Worm (Caenorhabditis elegans) whole organism, L1 larva: Measurements from ENCODE around the gene tpp-2.

Experiments
- C34B4.2 ChIP-seq: sonication (generic microtip); optimal IDR thresholded peaks from 2 replicates; lab custom pipeline; 2017; ENCODE audit warnings: mild to moderate bottlenecking, missing genetic modification characterization, missing compliant biosample characterization
- ceh-8 ChIP-seq: fragments of 200-800 bp; sonication (Bioruptor generic); optimal IDR thresholded peaks from 2 replicates; lab custom pipeline; 2018; ENCODE audit warnings: mild to moderate bottlenecking, missing genetic modification characterization, moderate library complexity, missing compliant biosample characterization
- dsc-1 ChIP-seq: sonication (generic microtip); optimal IDR thresholded peaks from 2 replicates; lab custom pipeline; 2016; ENCODE audit warnings: mild to moderate bottlenecking, missing genetic modification characterization, missing compliant biosample characterization
- efl-1 ChIP-seq, 4 experiments: fragments of 150-350 bp; optimal IDR thresholded peaks in 3 of 4; peaks in 1 of 4; 1 replicate in 1 of 4; 2 replicates in 3 of 4; lab custom pipeline; 2014; ENCODE audit warnings: missing biosample characterization in 2 of 4, missing genetic modification characterization in 2 of 4, missing genetic modification reagents in 2 of 4
- efl-3 ChIP-seq: fragments of 200-800 bp; sonication (Bioruptor generic); optimal IDR thresholded peaks from 2 replicates; lab custom pipeline; 2018; ENCODE audit warnings: mild to moderate bottlenecking, missing genetic modification characterization, missing compliant biosample characterization
- egl-13 ChIP-seq: sonication (generic microtip); optimal IDR thresholded peaks from 2 replicates; lab custom pipeline; 2016; ENCODE audit warnings: missing genotype, missing genetic modification reagents, missing genetic modification characterization, missing compliant biosample characterization
- elt-3 ChIP-seq, 6 experiments: fragments of 150-350 bp in 1 of 6; sonication (generic microtip); optimal IDR thresholded peaks; 2 replicates each; lab custom pipeline; 2017 to 2018; ENCODE audit warnings: missing biosample characterization in 6 of 6, missing genetic modification characterization in 6 of 6, inconsistent platforms in 1 of 6
- fkh-10 ChIP-seq: sonication (generic microtip); optimal IDR thresholded peaks from 2 replicates; lab custom pipeline; 2017; ENCODE audit warnings: missing biosample characterization, missing genetic modification reagents, missing genetic modification characterization
- fkh-8 ChIP-seq: sonication (generic microtip); optimal IDR thresholded peaks from 2 replicates; lab custom pipeline; 2016; ENCODE audit warnings: mild to moderate bottlenecking, missing genetic modification characterization, missing compliant biosample characterization
- grh-1 ChIP-seq: fragments of 200-800 bp; sonication (Bioruptor generic); IDR thresholded peaks from 2 replicates; pipeline ENCODE4 v1.3.6; 2022; ENCODE audit warnings: missing genetic modification reagents, missing genetic modification characterization, missing compliant biosample characterization
- hpl-2 ChIP-seq: fragments of 150-350 bp; optimal IDR thresholded peaks from 2 replicates; lab custom pipeline; 2014; ENCODE audit warnings: missing biosample characterization, missing genetic modification reagents, missing genetic modification characterization
- jun-1 ChIP-seq: fragments of 150-350 bp; optimal IDR thresholded peaks from 2 replicates; lab custom pipeline; 2014; ENCODE audit warnings: missing biosample characterization, missing genetic modification reagents, missing genetic modification characterization
- lin-39 ChIP-seq: fragments of 150-350 bp; optimal IDR thresholded peaks from 2 replicates; lab custom pipeline; 2014; ENCODE audit warnings: missing biosample characterization, missing genetic modification reagents, missing genetic modification characterization
- lsy-2 ChIP-seq, 2 experiments: fragments of 150-350 bp; optimal IDR thresholded peaks; 2 replicates each; lab custom pipeline; 2014; ENCODE audit warnings: missing biosample characterization in 2 of 2, missing genetic modification characterization in 2 of 2
- mep-1 ChIP-seq: fragments of 150-350 bp; optimal IDR thresholded peaks from 2 replicates; lab custom pipeline; 2014; ENCODE audit warnings: missing biosample characterization, missing genetic modification characterization
- nhr-11 ChIP-seq: fragments of 150-350 bp; optimal IDR thresholded peaks from 2 replicates; lab custom pipeline; 2014; ENCODE audit warnings: missing biosample characterization, missing genetic modification characterization
- nhr-20 ChIP-seq: sonication (generic microtip); optimal IDR thresholded peaks from 2 replicates; lab custom pipeline; 2016; ENCODE audit warnings: mild to moderate bottlenecking, missing genetic modification characterization, missing compliant biosample characterization
- nhr-47 ChIP-seq: sonication (generic microtip); optimal IDR thresholded peaks from 2 replicates; lab custom pipeline; 2016; ENCODE audit warnings: mild to moderate bottlenecking, missing genetic modification characterization, moderate library complexity, missing compliant biosample characterization
- nhr-71 ChIP-seq: sonication (generic microtip); optimal IDR thresholded peaks from 2 replicates; lab custom pipeline; 2016; ENCODE audit warnings: mild to moderate bottlenecking, missing genetic modification characterization, moderate library complexity, missing compliant biosample characterization
- nhr-84 ChIP-seq: sonication (generic microtip); optimal IDR thresholded peaks from 2 replicates; lab custom pipeline; 2017; ENCODE audit warnings: missing biosample characterization, missing genetic modification characterization
- nhr-85 ChIP-seq: sonication (generic microtip); peaks from one replicate; lab custom pipeline; 2016; ENCODE audit warnings: missing genetic modification characterization, inconsistent platforms, missing compliant biosample characterization
- nhr-90 ChIP-seq: sonication (generic microtip); optimal IDR thresholded peaks from 2 replicates; lab custom pipeline; 2016; ENCODE audit warnings: mild to moderate bottlenecking, missing genetic modification characterization, missing compliant biosample characterization; ENCODE audit not compliant: poor library complexity
- pax-3 ChIP-seq: fragments of 200-800 bp; sonication (Bioruptor generic); optimal IDR thresholded peaks from 2 replicates; lab custom pipeline; 2018; ENCODE audit warnings: mild to moderate bottlenecking, missing genetic modification characterization, moderate library complexity, missing compliant biosample characterization
- sox-4 ChIP-seq: sonication (generic microtip); optimal IDR thresholded peaks from 2 replicates; lab custom pipeline; 2016; ENCODE audit warnings: missing genetic modification characterization, missing compliant biosample characterization
- swsn-7 ChIP-seq: sonication (generic microtip); optimal IDR thresholded peaks from 2 replicates; lab custom pipeline; 2016; ENCODE audit warnings: missing genetic modification characterization, missing compliant biosample characterization
- unc-98 ChIP-seq: fragments of 200-800 bp; sonication (Bioruptor generic); IDR thresholded peaks from 2 replicates; pipeline ENCODE4 v1.3.6; 2022; ENCODE audit warnings: missing genetic modification characterization, missing compliant biosample characterization
- vab-15 ChIP-seq: sonication (generic microtip); optimal IDR thresholded peaks from 2 replicates; lab custom pipeline; 2017; ENCODE audit warnings: missing genotype, mild to moderate bottlenecking, missing genetic modification characterization, missing compliant biosample characterization
- zag-1 ChIP-seq: fragments of 150-350 bp; optimal IDR thresholded peaks from 2 replicates; lab custom pipeline; 2014; ENCODE audit warnings: missing biosample characterization, missing genetic modification characterization

Gene tpp-2

ce11 chrII:6109989-6110388 is 12.6 kb upstream of the tpp-2 start:
- TF ChIP-seq sox-4 (no peak), lin-39 (no peak), nhr-84 (tag; lab: Kevin White, UChicago) (no peak), jun-1 (tag; lab: Kevin White, UChicago) (no peak), nhr-11 (tag; lab: Kevin White, UChicago) (no peak), grh-1 (GFP tag; lab: Robert Waterston, UW) (no peak), mep-1 (tag; lab: Kevin White, UChicago) (no peak)

- TF ChIP-seq fkh-10 (GFP tag; lab: Kevin White, UChicago) (peak; percentile 16), nhr-20 (tag; lab: Kevin White, UChicago) (peak; percentile 10), nhr-71 (tag; lab: Kevin White, UChicago) (peak; percentile 34), lsy-2 (tag; optimal IDR thresholded peaks at IDR 0.05; lab: Kevin White, UChicago) (no peak), nhr-47 (tag; lab: Kevin White, UChicago) (peak; percentile 15), egl-13 (tag; lab: Kevin White, UChicago) (no peak), fkh-8 (tag; lab: Kevin White, UChicago) (peak; percentile 70), pax-3 (peak; percentile 17)
Measured at ce11 chrII:6107773-6108172, 10.4 kb upstream of the tpp-2 start.

- TF ChIP-seq hpl-2 (GFP tag; lab: Kevin White, UChicago), result no peak
- no peak for TF ChIP-seq efl-1 (optimal IDR thresholded peaks at IDR 0.05; lab: Kevin White, UChicago)
- peak in 1 of 2 experiments; percentile 55 for TF ChIP-seq efl-1 (GFP tag; optimal IDR thresholded peaks at IDR 0.05 in 1 of 2; lab: Kevin White, UChicago)
- TF ChIP-seq dsc-1 (tag; lab: Kevin White, UChicago), result no peak
- TF ChIP-seq unc-98 (GFP tag; lab: Robert Waterston, UW), result no peak
- TF ChIP-seq nhr-90 (tag; lab: Kevin White, UChicago), result no peak
Measured at ce11 chrII:6103986-6104385, 6.6 kb upstream of the tpp-2 start.

- no peak for TF ChIP-seq mep-1 (tag; lab: Kevin White, UChicago)
- TF ChIP-seq ceh-8 (GFP tag; lab: Kevin White, UChicago), result peak; percentile 96
Measured at ce11 chrII:6101475-6101874, 4.1 kb upstream of the tpp-2 start.

- TF ChIP-seq fkh-10 (GFP tag; lab: Kevin White, UChicago) (no peak), zag-1 (no peak), elt-3 (tag; optimal IDR thresholded peaks at IDR 0.05; lab: Kevin White, UChicago) (no peak), efl-3 (GFP tag; lab: Kevin White, UChicago) (no peak), nhr-85 (tag; lab: Kevin White, UChicago) (no peak)
Measured at ce11 chrII:6099500-6099899, 2.1 kb upstream of the tpp-2 start, which contains the start of gene rgs-3. rgs-3 (plus strand) TSS chrII:6099800.

- no peak for TF ChIP-seq swsn-7 (tag; lab: Kevin White, UChicago)
Measured at ce11 chrII:6091380-6091779, 6.0 kb downstream of the tpp-2 start, which contains the start of the genes fbf-2 and nspg-3. fbf-2 (minus strand) TSS chrII:6091480. nspg-3 (plus strand) TSS chrII:6091767.

ce11 chrII:6082620-6083019 is 14.8 kb downstream of the tpp-2 start, which contains the start of gene F21H12.3:
F21H12.3 (plus strand) TSS chrII:6082920.
- TF ChIP-seq C34B4.2 (tag; lab: Kevin White, UChicago) (no peak), nhr-84 (tag; lab: Kevin White, UChicago) (no peak), vab-15 (no peak)
